ENCODE assay signal across 6 worm cellular contexts in the genomic region with DNA sequence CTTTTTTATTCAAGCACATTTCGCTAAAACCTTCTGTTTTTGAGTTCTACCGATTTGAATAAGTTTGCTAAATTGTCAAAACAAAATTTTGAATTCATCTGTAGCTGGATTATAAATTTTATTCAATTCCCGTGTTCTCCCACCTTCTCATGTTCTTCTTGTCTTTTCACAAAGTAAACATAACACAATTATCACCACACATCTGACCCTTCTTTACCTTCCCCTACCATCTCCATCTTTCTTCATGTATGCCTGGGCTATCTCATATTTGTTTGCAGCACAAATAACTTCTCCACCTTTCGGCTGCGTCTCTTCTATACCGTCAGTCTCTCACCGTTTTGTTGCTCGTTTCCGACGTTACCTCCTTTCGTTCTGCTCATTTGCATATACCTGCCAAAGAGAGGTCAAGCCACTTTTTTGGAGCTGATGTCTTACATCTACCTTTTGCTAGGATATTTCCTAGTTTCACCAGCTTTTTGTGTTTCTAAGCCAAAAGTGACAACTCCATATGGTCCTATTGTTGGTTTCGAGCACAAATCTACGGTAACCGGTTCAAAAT.
TF ChIP-seq lines count a peak whose summit lies in the region.

A gene (plus strand): TSS at position 248 of the 559 bp plus-strand sequence.

TF ChIP-seq in whole organism, L2 larva, 48 proteins besides CTCF, POLR2A, EP300 and RAD21:
- no peak for TF ChIP-seq nhr-21 (tag; optimal IDR thresholded peaks at IDR 0.05; lab: Kevin White, UChicago)
- no peak for TF ChIP-seq unc-62 (GFP tag; optimal IDR thresholded peaks at IDR 0.05; lab: Kevin White, UChicago)
- TF ChIP-seq mab-5 (tag; optimal IDR thresholded peaks at IDR 0.05; lab: Kevin White, UChicago): no peak
- peak; percentile 26 for TF ChIP-seq fos-1 (tag; optimal IDR thresholded peaks at IDR 0.05; lab: Kevin White, UChicago)

TF ChIP-seq in whole organism, L3 larva, 47 proteins besides CTCF, POLR2A, EP300 and RAD21:
- TF ChIP-seq mdl-1 (tag; optimal IDR thresholded peaks at IDR 0.05; lab: Kevin White, UChicago): no peak
- TF ChIP-seq ztf-4 (tag; optimal IDR thresholded peaks at IDR 0.05; lab: Kevin White, UChicago): no peak
- TF ChIP-seq nhr-67 (tag; optimal IDR thresholded peaks at IDR 0.05; lab: Kevin White, UChicago): no peak
- peak; percentile 76 for TF ChIP-seq pha-4 (tag; optimal IDR thresholded peaks at IDR 0.05; lab: Kevin White, UChicago)
- no peak for TF ChIP-seq ceh-9 (tag; optimal IDR thresholded peaks at IDR 0.05; lab: Kevin White, UChicago)
- no peak for TF ChIP-seq nhr-28 (tag; optimal IDR thresholded peaks at IDR 0.05; lab: Kevin White, UChicago)
- TF ChIP-seq ama-1 (optimal IDR thresholded peaks at IDR 0.05; lab: Kevin White, UChicago): no peak
- peak; percentile 21 for TF ChIP-seq elt-2 (tag; optimal IDR thresholded peaks at IDR 0.05; lab: Kevin White, UChicago)
- TF ChIP-seq pqm-1 (tag; optimal IDR thresholded peaks at IDR 0.05; lab: Kevin White, UChicago): peak; percentile 16

TF ChIP-seq in whole organism, L4 larva, 104 proteins besides CTCF, POLR2A, EP300 and RAD21:
- TF ChIP-seq hlh-11 (tag; optimal IDR thresholded peaks at IDR 0.05; lab: Kevin White, UChicago) (peak; percentile 8), mep-1 (tag; optimal IDR thresholded peaks at IDR 0.05; lab: Kevin White, UChicago) (peak; percentile 5), nhr-111 (GFP tag; optimal IDR thresholded peaks at IDR 0.05; lab: Kevin White, UChicago) (no peak), daf-16 (GFP tag; optimal IDR thresholded peaks at IDR 0.05; lab: Kevin White, UChicago) (no peak), daf-16 (tag; optimal IDR thresholded peaks at IDR 0.05; lab: Kevin White, UChicago) (peak; percentile 71), unc-62 (GFP tag; optimal IDR thresholded peaks at IDR 0.05 in 1 of 2; lab: Kevin White, UChicago) (peak in 1 of 2 experiments; percentile 57), unc-62 (tag; optimal IDR thresholded peaks at IDR 0.05; lab: Kevin White, UChicago) (no peak), dve-1 (tag; optimal IDR thresholded peaks at IDR 0.05; lab: Kevin White, UChicago; ENCODE audit: insufficient read depth) (peak; percentile 36), mes-2 (tag; optimal IDR thresholded peaks at IDR 0.05; lab: Kevin White, UChicago; ENCODE audit: poor library complexity, severe bottlenecking) (peak; percentile 11), nhr-6 (tag; optimal IDR thresholded peaks at IDR 0.05; lab: Kevin White, UChicago) (peak; percentile 37), nhr-28 (tag; optimal IDR thresholded peaks at IDR 0.05; lab: Kevin White, UChicago) (peak; percentile 28), dmd-8 (GFP tag; IDR thresholded peaks at IDR 0.05; lab: Robert Waterston, UW) (no peak)

TF ChIP-seq in whole organism, late embryonic, 69 proteins besides CTCF, POLR2A, EP300 and RAD21:
- peak; percentile 20 for TF ChIP-seq tbx-2 (tag; optimal IDR thresholded peaks at IDR 0.05; lab: Kevin White, UChicago)
- no peak for TF ChIP-seq ceh-30 (tag; optimal IDR thresholded peaks at IDR 0.05; lab: Kevin White, UChicago)
- no peak for TF ChIP-seq ztf-16 (tag; optimal IDR thresholded peaks at IDR 0.05; lab: Kevin White, UChicago)

TF ChIP-seq in whole organism, mixed stage, embryonic, 35 proteins besides CTCF, POLR2A, EP300 and RAD21:
- peak; percentile 0 for TF ChIP-seq nhr-2 (tag; optimal IDR thresholded peaks at IDR 0.05; lab: Kevin White, UChicago)
- TF ChIP-seq ceh-43 (GFP tag; optimal IDR thresholded peaks at IDR 0.05; lab: Kevin White, UChicago): no peak
- peak; percentile 6 for TF ChIP-seq pha-4 (tag; optimal IDR thresholded peaks at IDR 0.05; lab: Kevin White, UChicago)
TF ChIP-seq in whole organism, mixed stage, embryonic: peak in this region for 2.

TF ChIP-seq in whole organism, young adult, 124 proteins besides CTCF, POLR2A, EP300 and RAD21:
- TF ChIP-seq ekl-4 (GFP tag; IDR thresholded peaks at IDR 0.05; lab: Robert Waterston, UW): no peak
- no peak for TF ChIP-seq rcor-1 (GFP tag; IDR thresholded peaks at IDR 0.05; lab: Robert Waterston, UW)
- TF ChIP-seq hmg-1.2 (GFP tag; IDR thresholded peaks at IDR 0.05; lab: Robert Waterston, UW): peak; percentile 30; the same call in 1 of the 2 replicates
